Fruit fly (Drosophila melanogaster): ENCODE results near the gene rols.

rols gene

DNA sequence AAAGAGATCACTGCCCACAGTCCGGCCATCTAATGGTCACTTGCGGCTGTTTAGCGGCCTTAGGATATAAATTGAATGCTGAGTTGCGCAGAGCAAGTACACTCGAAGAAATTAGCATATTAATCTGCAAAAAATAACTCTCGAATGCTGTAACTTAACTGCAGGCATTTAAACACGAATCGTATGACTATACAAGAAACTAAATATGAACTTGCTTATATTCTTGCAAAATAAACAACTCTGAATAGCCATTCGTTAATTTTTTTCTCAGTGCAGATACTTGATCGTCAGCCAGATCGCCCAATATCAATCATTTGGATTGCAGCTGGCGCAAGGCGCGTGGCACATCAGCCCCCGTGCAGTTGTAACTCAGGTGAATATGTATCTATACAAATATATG lies 8.4 kb upstream of the rols start:
- TF ChIP-seq Pif1B (GFP tag; optimal IDR thresholded peaks at IDR 0.05), result peak; percentile 30
- TF ChIP-seq CG14655 (GFP tag; optimal IDR thresholded peaks at IDR 0.05), result peak; percentile 80
- peak; percentile 69; the same call in 2 of the 3 replicates for TF ChIP-seq CG4496 (GFP tag; IDR thresholded peaks at IDR 0.05)
- TF ChIP-seq CG8301 (tag; optimal IDR thresholded peaks at IDR 0.05), result peak; percentile 78
- peak; percentile 4 for TF ChIP-seq CG9948 (tag; optimal IDR thresholded peaks at IDR 0.05)
- TF ChIP-seq EcR (GFP tag; optimal IDR thresholded peaks at IDR 0.05), result no peak
- no peak for TF ChIP-seq CG8159 (tag; optimal IDR thresholded peaks at IDR 0.05)
- peak; percentile 79 for TF ChIP-seq fd96Ca (GFP tag; IDR thresholded peaks at IDR 0.05)
- peak; percentile 46 for TF ChIP-seq Pif1A (GFP tag; optimal IDR thresholded peaks at IDR 0.05)
- no peak for TF ChIP-seq rn (GFP tag; IDR thresholded peaks at IDR 0.05)
- peak; percentile 71 for TF ChIP-seq CG12605 (GFP tag; IDR thresholded peaks at IDR 0.05)
- TF ChIP-seq CG10348 (GFP tag; IDR thresholded peaks at IDR 0.05), result no peak
- no peak for TF ChIP-seq CG15710 (tag; optimal IDR thresholded peaks at IDR 0.05)
- no peak for TF ChIP-seq CG13204 (GFP tag; optimal IDR thresholded peaks at IDR 0.05)
- TF ChIP-seq CG17806 (tag; optimal IDR thresholded peaks at IDR 0.05), result peak; percentile 1
- TF ChIP-seq CG34367 (tag; optimal IDR thresholded peaks at IDR 0.05), result no peak
- no peak for TF ChIP-seq Snoo (tag; optimal IDR thresholded peaks at IDR 0.05)
- TF ChIP-seq Ets98B (GFP tag; IDR thresholded peaks at IDR 0.05), result peak; percentile 75
- peak; percentile 72 for TF ChIP-seq CG32121 (GFP tag; IDR thresholded peaks at IDR 0.05)
- TF ChIP-seq D1 (tag; optimal IDR thresholded peaks at IDR 0.05), result no peak
- no peak for TF ChIP-seq gl (tag; optimal IDR thresholded peaks at IDR 0.05)

DNA sequence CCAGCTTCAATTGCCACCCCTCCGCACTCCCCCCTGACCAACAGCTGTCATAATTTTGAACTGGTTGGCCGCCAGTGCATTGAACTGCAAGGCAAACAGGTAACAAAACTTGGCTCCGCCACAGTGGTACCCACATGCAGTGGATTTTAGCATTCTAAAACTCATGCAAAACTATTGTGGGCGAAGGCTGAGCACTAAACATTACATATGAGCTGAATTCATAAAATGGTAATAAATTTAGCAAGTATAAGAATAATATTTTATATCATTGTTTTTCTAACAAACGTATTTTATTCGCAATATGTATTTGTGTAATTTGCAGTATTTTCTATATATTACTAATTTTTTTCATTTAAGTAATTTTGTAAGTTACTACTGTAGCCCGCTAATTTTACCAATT lies 7.7 kb upstream of the rols start:
- TF ChIP-seq CG17806 (tag; optimal IDR thresholded peaks at IDR 0.05) (no peak), fd96Ca (GFP tag; IDR thresholded peaks at IDR 0.05) (peak; percentile 63; the same call in 2 of the 3 replicates), CG4496 (GFP tag; IDR thresholded peaks at IDR 0.05) (peak; percentile 51), CG12605 (GFP tag; IDR thresholded peaks at IDR 0.05) (peak; percentile 54), Pif1B (GFP tag; optimal IDR thresholded peaks at IDR 0.05) (peak; percentile 41), CG8301 (tag; optimal IDR thresholded peaks at IDR 0.05) (peak; percentile 67), CG14655 (GFP tag; optimal IDR thresholded peaks at IDR 0.05) (peak; percentile 86), rn (GFP tag; IDR thresholded peaks at IDR 0.05) (no peak), Ets98B (GFP tag; IDR thresholded peaks at IDR 0.05) (peak; percentile 32), Pif1A (GFP tag; optimal IDR thresholded peaks at IDR 0.05) (peak; percentile 46), gl (tag; optimal IDR thresholded peaks at IDR 0.05) (no peak), Snoo (tag; optimal IDR thresholded peaks at IDR 0.05) (no peak), CG9948 (tag; optimal IDR thresholded peaks at IDR 0.05) (no peak), CG8159 (tag; optimal IDR thresholded peaks at IDR 0.05) (no peak), D1 (tag; optimal IDR thresholded peaks at IDR 0.05) (no peak), CG32121 (GFP tag; IDR thresholded peaks at IDR 0.05) (peak; percentile 75), CG34367 (tag; optimal IDR thresholded peaks at IDR 0.05) (no peak), CG10348 (GFP tag; IDR thresholded peaks at IDR 0.05) (0 out of 2 replicates have a peak, but pooled peaks have one; percentile 25), CG13204 (GFP tag; optimal IDR thresholded peaks at IDR 0.05) (no peak), EcR (GFP tag; optimal IDR thresholded peaks at IDR 0.05) (peak; percentile 50), CG15710 (tag; optimal IDR thresholded peaks at IDR 0.05) (no peak)

DNA sequence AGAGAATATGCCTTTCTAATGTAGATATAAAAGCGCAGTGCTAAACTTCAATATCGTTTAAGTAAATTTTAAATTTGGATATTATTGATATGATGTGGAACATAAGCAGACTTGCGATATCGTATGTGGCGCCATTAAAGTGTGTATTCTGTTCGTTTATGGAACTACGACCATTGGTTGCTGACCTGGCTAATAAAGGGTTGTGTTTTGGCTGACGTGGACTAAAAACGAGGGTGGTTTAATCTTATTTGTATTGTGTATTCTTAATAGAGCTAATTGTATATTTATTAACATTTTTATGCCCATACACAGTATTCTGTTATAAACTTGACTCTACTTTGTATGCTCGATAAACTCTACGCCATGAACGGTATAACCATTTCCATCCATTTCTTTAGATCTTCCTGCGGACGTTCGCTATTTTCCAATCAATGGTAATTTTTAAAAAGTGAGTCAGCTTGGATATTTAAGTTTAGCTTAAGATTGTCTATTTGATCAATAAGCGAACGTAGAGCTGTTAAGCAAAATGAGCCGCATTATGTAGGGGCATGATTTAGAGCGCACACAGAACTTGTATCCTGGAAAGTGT lies 2.1 kb upstream of the rols start:
- TF ChIP-seq rn (GFP tag; IDR thresholded peaks at IDR 0.05), result no peak
- no peak for TF ChIP-seq CG8159 (tag; optimal IDR thresholded peaks at IDR 0.05)
- TF ChIP-seq CG34367 (tag; optimal IDR thresholded peaks at IDR 0.05), result no peak
- no peak for TF ChIP-seq D1 (tag; optimal IDR thresholded peaks at IDR 0.05)
- TF ChIP-seq Pif1B (GFP tag; optimal IDR thresholded peaks at IDR 0.05), result no peak
- TF ChIP-seq CG32121 (GFP tag; IDR thresholded peaks at IDR 0.05), result no peak
- no peak for TF ChIP-seq CG8301 (tag; optimal IDR thresholded peaks at IDR 0.05)
- TF ChIP-seq CG15710 (tag; optimal IDR thresholded peaks at IDR 0.05), result no peak
- no peak for TF ChIP-seq CG9948 (tag; optimal IDR thresholded peaks at IDR 0.05)

DNA sequence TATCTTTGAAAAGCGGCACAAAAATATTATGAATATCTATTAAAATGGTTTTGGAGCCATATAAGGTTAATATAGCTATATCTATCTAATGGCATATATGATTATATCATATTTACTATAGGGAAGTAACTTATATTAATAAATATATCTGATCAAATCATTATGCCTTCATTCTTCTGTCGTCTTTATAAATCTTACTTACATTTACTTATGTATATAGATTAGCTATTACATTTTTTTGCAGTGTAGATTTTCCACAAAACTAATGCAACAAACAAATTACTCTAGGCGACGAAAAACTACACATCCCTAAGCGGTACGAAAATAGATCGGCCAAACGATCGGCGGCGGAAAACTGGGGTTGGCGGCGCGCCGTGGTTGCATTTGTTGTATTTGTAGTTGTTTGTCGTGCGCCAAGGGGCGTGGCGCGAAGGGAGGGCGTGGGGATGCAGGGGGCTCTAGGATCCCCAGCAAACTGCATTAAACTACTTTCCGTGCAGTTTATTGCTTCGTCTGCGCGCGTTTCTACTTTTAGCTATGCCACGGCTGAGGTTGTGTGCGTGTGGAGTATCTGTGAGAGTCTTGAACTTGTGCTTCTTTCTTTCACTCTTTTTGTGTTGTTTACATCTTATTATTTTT lies 1.1 kb downstream of the rols start:
- peak; percentile 50 for TF ChIP-seq CG14655 (GFP tag; optimal IDR thresholded peaks at IDR 0.05)
- TF ChIP-seq Snoo (tag; optimal IDR thresholded peaks at IDR 0.05), result no peak
- no peak for TF ChIP-seq CG17806 (tag; optimal IDR thresholded peaks at IDR 0.05)
- peak; percentile 33; the same call in 1 of the 3 replicates for TF ChIP-seq CG4496 (GFP tag; IDR thresholded peaks at IDR 0.05)
- TF ChIP-seq CG13204 (GFP tag; optimal IDR thresholded peaks at IDR 0.05), result peak; percentile 30
- peak; percentile 12 for TF ChIP-seq EcR (GFP tag; optimal IDR thresholded peaks at IDR 0.05)
- peak; percentile 36; the same call in 1 of the 3 replicates for TF ChIP-seq fd96Ca (GFP tag; IDR thresholded peaks at IDR 0.05)
- peak; percentile 29 for TF ChIP-seq CG9948 (tag; optimal IDR thresholded peaks at IDR 0.05)
- no peak for TF ChIP-seq Pif1A (GFP tag; optimal IDR thresholded peaks at IDR 0.05)
- no peak for TF ChIP-seq CG8159 (tag; optimal IDR thresholded peaks at IDR 0.05)
- TF ChIP-seq rn (GFP tag; IDR thresholded peaks at IDR 0.05), result no peak
- TF ChIP-seq CG8301 (tag; optimal IDR thresholded peaks at IDR 0.05), result peak; percentile 41

DNA sequence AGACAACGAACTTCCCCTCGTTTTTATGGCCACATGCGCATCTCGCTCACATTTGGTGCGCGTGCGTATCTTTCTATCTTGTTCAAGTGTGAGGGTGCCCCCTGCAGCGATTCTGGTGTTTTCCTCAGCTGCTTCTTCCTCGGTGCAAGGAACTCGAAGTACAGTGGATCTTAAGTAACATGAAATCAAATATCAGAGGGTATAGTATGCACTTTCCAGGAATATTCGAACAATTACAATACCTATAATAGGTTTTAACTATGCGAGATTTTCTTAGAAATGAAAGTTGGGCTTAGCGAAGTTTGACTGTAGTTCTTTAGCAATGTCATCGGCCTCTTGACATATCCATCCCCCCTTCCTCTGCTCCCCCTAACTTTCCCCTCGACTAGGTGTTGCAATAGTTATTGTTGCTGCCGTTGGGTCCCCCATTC lies 1.9 kb downstream of the rols start:
- TF ChIP-seq CG8159 (tag; optimal IDR thresholded peaks at IDR 0.05) (peak; percentile 58), CG12605 (GFP tag; IDR thresholded peaks at IDR 0.05) (peak; percentile 71; the same call in 1 of the 2 replicates), CG32121 (GFP tag; IDR thresholded peaks at IDR 0.05) (no peak), CG10348 (GFP tag; IDR thresholded peaks at IDR 0.05) (no peak), fd96Ca (GFP tag; IDR thresholded peaks at IDR 0.05) (peak; percentile 65; the same call in 2 of the 3 replicates), CG4496 (GFP tag; IDR thresholded peaks at IDR 0.05) (peak; percentile 83), EcR (GFP tag; optimal IDR thresholded peaks at IDR 0.05) (peak; percentile 92), Pif1B (GFP tag; optimal IDR thresholded peaks at IDR 0.05) (peak; percentile 28), gl (tag; optimal IDR thresholded peaks at IDR 0.05) (peak; percentile 35), CG34367 (tag; optimal IDR thresholded peaks at IDR 0.05) (peak; percentile 59), CG14655 (GFP tag; optimal IDR thresholded peaks at IDR 0.05) (peak; percentile 77), CG8301 (tag; optimal IDR thresholded peaks at IDR 0.05) (peak; percentile 61), Ets98B (GFP tag; IDR thresholded peaks at IDR 0.05) (peak; percentile 49), CG17806 (tag; optimal IDR thresholded peaks at IDR 0.05) (peak; percentile 64), Snoo (tag; optimal IDR thresholded peaks at IDR 0.05) (no peak), CG13204 (GFP tag; optimal IDR thresholded peaks at IDR 0.05) (peak; percentile 32), D1 (tag; optimal IDR thresholded peaks at IDR 0.05) (no peak), CG9948 (tag; optimal IDR thresholded peaks at IDR 0.05) (peak; percentile 59), Pif1A (GFP tag; optimal IDR thresholded peaks at IDR 0.05) (peak; percentile 64), rn (GFP tag; IDR thresholded peaks at IDR 0.05) (no peak), CG15710 (tag; optimal IDR thresholded peaks at IDR 0.05) (peak; percentile 59)

All from whole organism, pupa.